Worm (Caenorhabditis elegans) whole organism, L4 larva: Measurements from ENCODE around the gene bnc-1.

ENCODE experiments used
- ama-1 ChIP-seq: fragments of 150-350 bp; optimal IDR thresholded peaks from 2 replicates; lab custom pipeline; 2014; ENCODE audit warnings: inconsistent platforms, mixed read lengths
- dmd-9 ChIP-seq: fragments of 200-800 bp; sonication (Bioruptor generic); IDR thresholded peaks from 2 replicates; pipeline ENCODE4 v1.3.6; 2022; ENCODE audit warnings: missing genetic modification reagents, missing genetic modification characterization, missing compliant biosample characterization
- sdz-12 ChIP-seq: fragments of 200-800 bp; sonication (Bioruptor generic); optimal IDR thresholded peaks from 2 replicates; lab custom pipeline; 2018; ENCODE audit warnings: mild to moderate bottlenecking, missing genetic modification characterization, missing compliant biosample characterization

DNA sequence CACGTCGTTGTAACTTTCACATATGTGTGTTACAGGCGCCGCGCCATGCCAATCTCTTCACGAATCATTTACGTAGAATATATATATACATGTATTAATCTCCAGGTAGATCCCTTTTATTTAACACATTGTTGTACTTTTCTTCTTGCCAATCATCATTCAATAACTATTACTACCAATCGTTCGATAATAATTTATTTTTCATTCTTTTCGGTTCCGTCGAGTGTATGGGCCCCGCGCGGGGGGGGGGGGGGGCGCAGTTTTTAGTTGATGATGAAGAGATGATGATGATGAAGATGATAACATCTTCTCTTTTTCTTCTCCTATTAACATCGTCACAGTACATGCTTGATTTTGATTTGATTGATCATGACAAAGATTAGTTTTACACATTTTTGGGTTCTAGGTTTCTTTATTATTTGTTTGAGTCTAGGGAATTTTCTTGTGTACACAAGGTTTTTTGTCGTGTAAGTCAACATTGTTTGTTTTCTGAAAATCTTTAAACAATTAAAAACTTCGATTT, 22.5 kb upstream of the bnc-1 start:
- TF ChIP-seq dmd-9 (GFP tag; lab: Robert Waterston, UW) = no peak
- TF ChIP-seq ama-1 (lab: Kevin White, UChicago) = no peak
- TF ChIP-seq sdz-12 (GFP tag; lab: Kevin White, UChicago) = no peak
